Fruit fly (Drosophila melanogaster): ENCODE measurements around the gene CCHa2.

CCHa2 gene

DNA sequence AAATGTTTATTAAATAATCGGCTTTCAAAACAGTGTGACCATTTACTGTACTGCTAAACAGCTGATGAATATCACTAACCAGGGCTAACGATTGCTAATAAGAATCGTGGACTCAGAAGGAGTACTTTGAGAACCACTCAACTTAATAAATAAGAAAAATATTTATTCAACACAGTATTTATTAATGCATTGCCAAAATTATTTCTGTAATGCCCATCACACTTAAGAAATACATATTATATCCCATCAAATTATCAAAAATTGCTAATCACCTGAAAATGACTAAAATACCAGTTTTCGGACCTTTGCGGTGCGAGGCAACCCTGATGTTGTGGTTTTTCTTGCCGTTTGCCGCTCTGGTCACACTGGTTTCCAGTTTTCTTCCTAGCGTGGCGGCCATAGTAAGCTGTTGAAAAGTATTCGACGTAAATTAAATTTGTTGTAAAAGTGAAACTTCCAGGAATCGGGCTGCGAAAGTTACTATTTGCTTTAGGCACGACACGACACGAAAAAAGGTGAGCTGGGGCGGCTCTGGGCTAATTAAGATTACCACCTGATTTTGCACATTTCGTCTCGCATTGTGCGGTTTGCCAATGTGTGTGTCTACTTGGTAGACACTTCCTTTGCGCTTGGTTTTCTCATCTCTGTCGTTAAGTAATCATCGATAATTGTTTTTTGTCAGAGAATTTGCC is 13.1 kb downstream of the CCHa2 start, which contains the start of the genes mRpS21 and Droj2:
Gene mRpS21 (minus strand): TSS at position 66 of the 692 bp plus-strand sequence.
Gene Droj2 (plus strand): TSS at position 363 of the 692 bp plus-strand sequence.
- TF ChIP-seq kay (GFP tag; ENCODE audit: borderline replicate concordance) (no peak), CG11617 (GFP tag; optimal IDR thresholded peaks at IDR 0.05) (peak; percentile 39), cnc (optimal IDR thresholded peaks at IDR 0.05) (no peak), bab1 (GFP tag; optimal IDR thresholded peaks at IDR 0.05) (peak; percentile 66), CG7101 (tag; optimal IDR thresholded peaks at IDR 0.05) (peak; percentile 68), Mnt (GFP tag; optimal IDR thresholded peaks at IDR 0.05) (peak; percentile 30), CG14711 (tag; optimal IDR thresholded peaks at IDR 0.05) (peak; percentile 92), toe (GFP tag; optimal IDR thresholded peaks at IDR 0.05) (peak; percentile 80), Hr96 (GFP tag; optimal IDR thresholded peaks at IDR 0.05) (no peak), CG1620 (GFP tag; optimal IDR thresholded peaks at IDR 0.05) (peak; percentile 71), ovo (GFP tag; optimal IDR thresholded peaks at IDR 0.05) (peak; percentile 37), Crg-1 (GFP tag; optimal IDR thresholded peaks at IDR 0.05) (peak; percentile 63), Clk (GFP tag; optimal IDR thresholded peaks at IDR 0.05) (peak; percentile 56), CG7045 (GFP tag; optimal IDR thresholded peaks at IDR 0.05) (peak; percentile 47), CG12768 (GFP tag; optimal IDR thresholded peaks at IDR 0.05) (peak; percentile 39), cic (GFP tag; optimal IDR thresholded peaks at IDR 0.05) (no peak), CG33017 (tag; optimal IDR thresholded peaks at IDR 0.05) (peak; percentile 34), CG5204 (GFP tag; optimal IDR thresholded peaks at IDR 0.05) (peak; percentile 82), pad (GFP tag; optimal IDR thresholded peaks at IDR 0.05) (peak; percentile 25), tj (GFP tag; optimal IDR thresholded peaks at IDR 0.05) (peak; percentile 40)

dm6 chr3R:13379675-13380074 is 15.3 kb downstream of the CCHa2 start, which contains the start of the genes CG9813 and CG8870:
Gene CG9813, minus strand, starts transcription at chr3R:13379775.
Gene CG8870, plus strand, starts transcription at chr3R:13379842.
- TF ChIP-seq CG1620 (GFP tag; optimal IDR thresholded peaks at IDR 0.05) = no peak
- no peak for TF ChIP-seq CG5204 (GFP tag; optimal IDR thresholded peaks at IDR 0.05)
- TF ChIP-seq cic (GFP tag; optimal IDR thresholded peaks at IDR 0.05) = no peak
- no peak for TF ChIP-seq cnc (optimal IDR thresholded peaks at IDR 0.05)
- no peak for TF ChIP-seq CG33017 (tag; optimal IDR thresholded peaks at IDR 0.05)
- TF ChIP-seq kay (GFP tag; ENCODE audit: borderline replicate concordance) = no peak
- TF ChIP-seq CG7045 (GFP tag; optimal IDR thresholded peaks at IDR 0.05) = no peak
- TF ChIP-seq Mnt (GFP tag; optimal IDR thresholded peaks at IDR 0.05) = no peak

dm6 chr3R:13374913-13375312 is 20.1 kb downstream of the CCHa2 start:
- no peak for TF ChIP-seq Clk (GFP tag; optimal IDR thresholded peaks at IDR 0.05)
- no peak for TF ChIP-seq CG33017 (tag; optimal IDR thresholded peaks at IDR 0.05)
- TF ChIP-seq cnc (optimal IDR thresholded peaks at IDR 0.05) = no peak
- TF ChIP-seq CG11617 (GFP tag; optimal IDR thresholded peaks at IDR 0.05) = no peak

DNA sequence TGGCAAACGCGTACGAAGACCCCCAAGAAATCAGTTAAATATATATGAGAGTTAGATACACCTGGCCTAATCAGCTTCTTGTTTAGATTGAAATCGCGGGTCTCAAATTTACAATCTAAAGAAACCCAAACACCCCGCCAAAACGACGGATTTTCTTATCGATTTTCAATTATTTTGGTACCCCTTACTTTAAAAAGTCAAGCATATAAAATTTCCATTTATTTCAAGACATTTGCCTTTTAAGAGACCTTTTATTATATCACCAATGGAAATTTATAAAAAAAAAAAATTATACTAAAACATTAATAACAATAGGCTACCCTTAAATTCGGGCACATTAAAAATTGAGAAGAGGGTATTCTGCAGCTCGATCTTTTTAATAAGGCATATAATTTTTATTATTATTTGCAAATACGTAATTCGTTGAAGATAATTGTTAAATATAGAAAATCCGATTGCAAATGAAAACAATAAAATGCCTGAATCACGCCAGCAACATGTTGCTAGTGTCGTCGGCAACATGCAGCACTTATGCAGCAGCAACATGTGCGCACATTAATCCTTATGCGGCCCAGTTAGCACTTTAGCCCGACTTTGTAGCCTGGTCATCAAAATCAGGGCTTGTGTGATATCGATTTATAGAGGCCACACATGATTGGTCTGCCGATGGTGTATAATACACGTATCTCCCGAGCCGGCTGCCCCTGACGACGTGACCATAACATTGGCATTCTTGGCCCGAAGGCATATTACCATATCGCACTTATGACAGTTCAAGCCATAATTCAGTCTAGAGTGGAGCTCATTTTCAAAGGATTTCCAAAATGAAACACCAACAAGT is 22.9 kb downstream of the CCHa2 start, which contains the start of the genes Lip3 and CG34309:
Gene Lip3 (minus strand): TSS at position 65 of the 841 bp plus-strand sequence.
Gene CG34309 (plus strand): TSS at position 791 of the 841 bp plus-strand sequence.
- TF ChIP-seq CG33017 (tag; optimal IDR thresholded peaks at IDR 0.05) (peak; percentile 50), CG12768 (GFP tag; optimal IDR thresholded peaks at IDR 0.05) (no peak), CG7101 (tag; optimal IDR thresholded peaks at IDR 0.05) (peak; percentile 19), CG11617 (GFP tag; optimal IDR thresholded peaks at IDR 0.05) (peak; percentile 3), CG7045 (GFP tag; optimal IDR thresholded peaks at IDR 0.05) (no peak)

- TF ChIP-seq kay (GFP tag; ENCODE audit: borderline replicate concordance) = peak; percentile 31
- TF ChIP-seq cic (GFP tag; optimal IDR thresholded peaks at IDR 0.05) = no peak
Measured at dm6 chr3R:13369348-13369747, 25.6 kb downstream of the CCHa2 start, which contains the start of gene CheA87a. Gene CheA87a, plus strand, starts transcription at chr3R:13369648.

- TF ChIP-seq kay (GFP tag; ENCODE audit: borderline replicate concordance) = no peak
- peak; percentile 11 for TF ChIP-seq ovo (GFP tag; optimal IDR thresholded peaks at IDR 0.05)
- peak; percentile 55 for TF ChIP-seq bab1 (GFP tag; optimal IDR thresholded peaks at IDR 0.05)
- peak; percentile 43 for TF ChIP-seq CG14711 (tag; optimal IDR thresholded peaks at IDR 0.05)
- no peak for TF ChIP-seq cic (GFP tag; optimal IDR thresholded peaks at IDR 0.05)
- TF ChIP-seq Clk (GFP tag; optimal IDR thresholded peaks at IDR 0.05) = no peak
- TF ChIP-seq CG12768 (GFP tag; optimal IDR thresholded peaks at IDR 0.05) = peak; percentile 57
- peak; percentile 62 for TF ChIP-seq CG7045 (GFP tag; optimal IDR thresholded peaks at IDR 0.05)
- TF ChIP-seq CG7101 (tag; optimal IDR thresholded peaks at IDR 0.05) = peak; percentile 57
- TF ChIP-seq CG11617 (GFP tag; optimal IDR thresholded peaks at IDR 0.05) = peak; percentile 81
- TF ChIP-seq CG1620 (GFP tag; optimal IDR thresholded peaks at IDR 0.05) = peak; percentile 55
- peak; percentile 52 for TF ChIP-seq pad (GFP tag; optimal IDR thresholded peaks at IDR 0.05)
- no peak for TF ChIP-seq Crg-1 (GFP tag; optimal IDR thresholded peaks at IDR 0.05)
- peak; percentile 58 for TF ChIP-seq CG33017 (tag; optimal IDR thresholded peaks at IDR 0.05)
- peak; percentile 80 for TF ChIP-seq toe (GFP tag; optimal IDR thresholded peaks at IDR 0.05)
- peak; percentile 20 for TF ChIP-seq tj (GFP tag; optimal IDR thresholded peaks at IDR 0.05)
- TF ChIP-seq Hr96 (GFP tag; optimal IDR thresholded peaks at IDR 0.05) = peak; percentile 70
- peak; percentile 83 for TF ChIP-seq CG5204 (GFP tag; optimal IDR thresholded peaks at IDR 0.05)
Measured at dm6 chr3R:13366561-13367518, 28.2 kb downstream of the CCHa2 start, which contains the start of gene Elp6. Gene Elp6, minus strand, starts transcription at chr3R:13366910.

Measured in whole organism, adult.